Fruit fly (Drosophila melanogaster): Measurements from ENCODE around the gene Atac1.

Gene Atac1

DNA sequence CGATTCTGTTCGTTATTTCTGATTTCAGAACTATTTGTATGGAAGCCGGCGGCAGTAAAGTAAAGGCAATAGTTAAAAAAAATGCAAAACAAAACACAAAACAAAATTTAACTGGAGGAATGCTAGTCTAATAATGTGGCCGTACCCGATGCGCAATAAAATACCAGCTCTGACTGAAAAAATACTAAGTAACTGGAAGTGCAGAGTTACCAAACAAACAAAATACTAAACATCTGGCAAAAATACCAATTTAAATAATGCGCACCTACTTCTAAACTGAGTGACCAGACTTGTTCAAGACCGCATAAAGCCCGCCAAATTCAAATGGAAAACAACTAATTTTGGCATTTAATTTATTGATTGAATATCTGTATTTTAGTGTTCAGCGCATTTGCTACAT lies 46.2 kb downstream of the Atac1 start, which contains the start of gene Wee1:
Gene Wee1, minus strand, starts transcription at position 175 of the 400 bp plus-strand sequence.
- peak; percentile 97 for TF ChIP-seq E2f2 (GFP tag; IDR thresholded peaks at IDR 0.05)
- peak; percentile 32; the same call in 1 of the 2 replicates for TF ChIP-seq CG13287 (GFP tag; IDR thresholded peaks at IDR 0.05; ENCODE audit: partially characterized antibody)
- peak; percentile 50; the same call in 1 of the 3 replicates for TF ChIP-seq row (GFP tag; IDR thresholded peaks at IDR 0.05)
- no peak for TF ChIP-seq E2f1 (GFP tag; IDR thresholded peaks at IDR 0.05)
- TF ChIP-seq CG30431 (GFP tag; optimal IDR thresholded peaks at IDR 0.05): no peak
- TF ChIP-seq CHES-1-like (GFP tag; optimal IDR thresholded peaks at IDR 0.05): peak; percentile 66
- TF ChIP-seq CG2712 (tag; optimal IDR thresholded peaks at IDR 0.05): peak; percentile 21
- no peak for TF ChIP-seq Nf-YC (tag; optimal IDR thresholded peaks at IDR 0.05)
- peak; percentile 28 for TF ChIP-seq CG30020 (tag; optimal IDR thresholded peaks at IDR 0.05)
- TF ChIP-seq CG33213 (GFP tag; optimal IDR thresholded peaks at IDR 0.05): peak; percentile 40
- TF ChIP-seq CG9797 (GFP tag; optimal IDR thresholded peaks at IDR 0.05): peak; percentile 98
- TF ChIP-seq knrl (GFP tag; IDR thresholded peaks at IDR 0.05; ENCODE audit: partially characterized antibody): no peak
- TF ChIP-seq dm (GFP tag; optimal IDR thresholded peaks at IDR 0.05): peak; percentile 52
- no peak for TF ChIP-seq Sox102F (GFP tag; optimal IDR thresholded peaks at IDR 0.05)
- TF ChIP-seq Pdp1 (GFP tag; optimal IDR thresholded peaks at IDR 0.05): peak in 1 of 2 experiments; percentile 45
- TF ChIP-seq ab (GFP tag; optimal IDR thresholded peaks at IDR 0.05): no peak
- TF ChIP-seq nerfin-1 (tag; optimal IDR thresholded peaks at IDR 0.05): peak; percentile 99
- no peak for TF ChIP-seq Lpt (GFP tag; optimal IDR thresholded peaks at IDR 0.05)
- TF ChIP-seq trem (tag; optimal IDR thresholded peaks at IDR 0.05): peak; percentile 60
- TF ChIP-seq gfzf (GFP tag; optimal IDR thresholded peaks at IDR 0.05): peak; percentile 98
- peak; percentile 72 for TF ChIP-seq CG12659 (GFP tag; optimal IDR thresholded peaks at IDR 0.05)
- peak; percentile 63; the same call in 1 of the 4 replicates for TF ChIP-seq chinmo (GFP tag; IDR thresholded peaks at IDR 0.05; ENCODE audit: partially characterized antibody)
- peak; percentile 96 for TF ChIP-seq pzg (GFP tag; optimal IDR thresholded peaks at IDR 0.05)
- peak; percentile 75 for TF ChIP-seq YL-1 (GFP tag; optimal IDR thresholded peaks at IDR 0.05)
- peak; percentile 65 for TF ChIP-seq CG17186 (GFP tag; optimal IDR thresholded peaks at IDR 0.05)
- no peak for TF ChIP-seq Doc3 (GFP tag; IDR thresholded peaks at IDR 0.05; ENCODE audit: partially characterized antibody)
- peak; percentile 60 for TF ChIP-seq CG10267 (tag; optimal IDR thresholded peaks at IDR 0.05)
- TF ChIP-seq Myb (GFP tag; optimal IDR thresholded peaks at IDR 0.05): peak; percentile 60
- peak; percentile 50 for TF ChIP-seq CG17829 (tag; optimal IDR thresholded peaks at IDR 0.05)
- TF ChIP-seq MESR4 (GFP tag; optimal IDR thresholded peaks at IDR 0.05): peak; percentile 59
- peak; percentile 16; the same call in 1 of the 2 replicates for TF ChIP-seq unc-4 (GFP tag; IDR thresholded peaks at IDR 0.05; ENCODE audit: partially characterized antibody)
- peak; percentile 84 for TF ChIP-seq HmgZ (tag; optimal IDR thresholded peaks at IDR 0.05)
- TF ChIP-seq CG14710 (tag; optimal IDR thresholded peaks at IDR 0.05): peak; percentile 58
- peak; percentile 84 for TF ChIP-seq nmo (GFP tag; optimal IDR thresholded peaks at IDR 0.05)
- TF ChIP-seq tgo (GFP tag; IDR thresholded peaks at IDR 0.05): no peak
- no peak for TF ChIP-seq tll (GFP tag; optimal IDR thresholded peaks at IDR 0.05)
- TF ChIP-seq sna (GFP tag; IDR thresholded peaks at IDR 0.05; ENCODE audit: partially characterized antibody): 0 out of 2 replicates have a peak, but pooled peaks have one; percentile 25
- TF ChIP-seq Hr51 (GFP tag; optimal IDR thresholded peaks at IDR 0.05): no peak
- peak; percentile 95 for TF ChIP-seq Dp (GFP tag; optimal IDR thresholded peaks at IDR 0.05)
- no peak for TF ChIP-seq lola (GFP tag; optimal IDR thresholded peaks at IDR 0.05)
- TF ChIP-seq Ets65A (GFP tag): no peak
- TF ChIP-seq Ets97D (GFP tag; optimal IDR thresholded peaks at IDR 0.05): peak; percentile 55
- TF ChIP-seq Opbp (GFP tag; IDR thresholded peaks at IDR 0.05; ENCODE audit: partially characterized antibody): 0 out of 3 replicates have a peak, but pooled peaks have one; percentile 23
- peak; percentile 59 for TF ChIP-seq bigmax (GFP tag; optimal IDR thresholded peaks at IDR 0.05)
- no peak for TF ChIP-seq Dfd (GFP tag; optimal IDR thresholded peaks at IDR 0.05)
- TF ChIP-seq CG15601 (tag; optimal IDR thresholded peaks at IDR 0.05): peak; percentile 13
- TF ChIP-seq Elba2 (GFP tag; optimal IDR thresholded peaks at IDR 0.05): peak; percentile 30
- TF ChIP-seq CG3847 (GFP tag; IDR thresholded peaks at IDR 0.05): peak; percentile 71
